Worm (Caenorhabditis elegans) whole organism, midembryonic: ENCODE measurements around the gene T22G5.1.

ENCODE experiments used
- T22C8.4 ChIP-seq: fragments of 200-800 bp; sonication (Bioruptor generic); IDR thresholded peaks from 2 replicates; pipeline ENCODE4 v1.3.6; 2022; ENCODE audit warnings: missing genetic modification characterization, missing compliant biosample characterization
- cog-1 ChIP-seq: sonication (generic microtip); optimal IDR thresholded peaks from 2 replicates; lab custom pipeline; 2016; ENCODE audit warnings: missing genetic modification characterization, missing compliant biosample characterization
- flt-1 ChIP-seq: fragments of 200-800 bp; sonication (Bioruptor generic); IDR thresholded peaks from 2 replicates; pipeline ENCODE4 v1.3.6; 2022; ENCODE audit warnings: missing genetic modification characterization, missing compliant biosample characterization
- klf-2 ChIP-seq: fragments of 200-800 bp; sonication (Bioruptor generic); conservative IDR thresholded peaks from 2 replicates; pipeline ENCODE4 v1.3.6; 2022; ENCODE audit warnings: missing genetic modification reagents, missing genetic modification characterization, missing compliant biosample characterization
- med-1 ChIP-seq: sonication (generic microtip); optimal IDR thresholded peaks from 2 replicates; lab custom pipeline; 2017; ENCODE audit warnings: missing genetic modification characterization, mild to moderate bottlenecking, missing compliant biosample characterization, antibody characterized with exemption, missing genetic modification reagents; ENCODE audit not compliant: insufficient read depth
- ref-1 ChIP-seq: fragments of 200-800 bp; sonication (Bioruptor generic); conservative IDR thresholded peaks from 2 replicates; pipeline ENCODE4 v1.3.6; 2022; ENCODE audit warnings: missing genetic modification reagents, missing genetic modification characterization, missing compliant biosample characterization
- tab-1 ChIP-seq: fragments of 200-800 bp; sonication (Bioruptor generic); IDR thresholded peaks from 2 replicates; pipeline ENCODE4 v1.3.6; 2022; ENCODE audit warnings: missing genetic modification characterization, missing compliant biosample characterization
- ztf-23 ChIP-seq: fragments of 200-800 bp; sonication (Bioruptor generic); IDR thresholded peaks from 2 replicates; pipeline ENCODE4 v1.3.6; 2022; ENCODE audit warnings: missing genetic modification reagents, missing genetic modification characterization, missing compliant biosample characterization
- ztf-29 ChIP-seq: fragments of 200-800 bp; sonication (Bioruptor generic); IDR thresholded peaks from 2 replicates; pipeline ENCODE4 v1.3.6; 2022; ENCODE audit warnings: missing genetic modification reagents, missing genetic modification characterization, missing compliant biosample characterization

The T22G5.1 gene

DNA sequence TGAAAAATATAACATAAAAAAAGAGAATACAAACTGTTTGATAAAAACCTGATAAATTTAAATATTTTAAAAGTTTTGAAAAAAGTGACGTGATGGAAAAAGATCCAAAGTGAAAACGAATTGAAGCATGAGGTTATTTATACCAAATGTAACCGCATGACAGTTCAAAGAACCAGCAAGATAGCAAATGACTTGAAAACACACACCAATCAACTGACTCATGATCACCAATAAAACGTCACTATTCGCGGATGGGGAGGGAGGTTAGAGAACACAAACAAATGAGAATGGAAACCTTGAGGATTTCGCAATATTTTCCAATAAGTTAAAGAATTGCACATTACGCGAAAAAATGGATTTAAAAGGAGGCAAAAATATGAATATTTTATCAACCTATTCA is 32.8 kb downstream of the T22G5.1 start, which contains the start of gene C06B3.7:
C06B3.7 (plus strand) TSS at position 287 of the 400 bp plus-strand sequence.
- TF ChIP-seq klf-2 (GFP tag; lab: Robert Waterston, UW): no peak

DNA sequence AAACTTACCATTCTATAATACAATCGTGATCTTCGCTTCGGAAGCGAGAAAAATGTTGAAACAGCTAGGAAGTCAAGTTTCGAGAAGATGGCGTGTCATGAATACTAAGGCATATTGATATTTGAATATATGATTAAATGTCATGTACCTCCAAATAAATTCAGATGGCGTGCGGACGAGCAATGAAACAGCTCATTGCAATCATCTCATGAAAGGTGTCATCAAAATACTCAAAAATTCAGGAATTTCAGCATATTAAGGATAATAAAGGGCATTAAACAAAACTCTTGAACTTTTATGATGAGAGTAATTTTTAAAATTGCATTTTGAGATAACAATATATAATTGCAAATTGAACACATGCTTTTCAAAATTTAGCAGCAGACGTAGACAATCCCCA is 38.8 kb downstream of the T22G5.1 start, which contains the start of gene gcy-32:
gcy-32 (minus strand) TSS at position 101 of the 400 bp plus-strand sequence.
- TF ChIP-seq cog-1 (tag; lab: Kevin White, UChicago) (no peak), ztf-29 (GFP tag; lab: Robert Waterston, UW) (no peak), ref-1 (GFP tag; lab: Robert Waterston, UW) (no peak), T22C8.4 (GFP tag; lab: Robert Waterston, UW) (no peak), tab-1 (no peak), klf-2 (GFP tag; lab: Robert Waterston, UW) (no peak), ztf-23 (GFP tag; lab: Robert Waterston, UW) (no peak), flt-1 (GFP tag; lab: Robert Waterston, UW) (no peak)

- TF ChIP-seq ztf-23 (GFP tag; lab: Robert Waterston, UW): no peak
- no peak for TF ChIP-seq ref-1 (GFP tag; lab: Robert Waterston, UW)
- no peak for TF ChIP-seq T22C8.4 (GFP tag; lab: Robert Waterston, UW)
- no peak for TF ChIP-seq ztf-29 (GFP tag; lab: Robert Waterston, UW)
- no peak for TF ChIP-seq flt-1 (GFP tag; lab: Robert Waterston, UW)
- no peak for TF ChIP-seq klf-2 (GFP tag; lab: Robert Waterston, UW)
- no peak for TF ChIP-seq cog-1 (tag; lab: Kevin White, UChicago)
- no peak for TF ChIP-seq med-1
- TF ChIP-seq tab-1: no peak
Measured at ce11 chrV:13916196-13916595, 39.6 kb downstream of the T22G5.1 start, which contains the start of gene str-252. Gene str-252 (plus strand): TSS chrV:13916496.

DNA sequence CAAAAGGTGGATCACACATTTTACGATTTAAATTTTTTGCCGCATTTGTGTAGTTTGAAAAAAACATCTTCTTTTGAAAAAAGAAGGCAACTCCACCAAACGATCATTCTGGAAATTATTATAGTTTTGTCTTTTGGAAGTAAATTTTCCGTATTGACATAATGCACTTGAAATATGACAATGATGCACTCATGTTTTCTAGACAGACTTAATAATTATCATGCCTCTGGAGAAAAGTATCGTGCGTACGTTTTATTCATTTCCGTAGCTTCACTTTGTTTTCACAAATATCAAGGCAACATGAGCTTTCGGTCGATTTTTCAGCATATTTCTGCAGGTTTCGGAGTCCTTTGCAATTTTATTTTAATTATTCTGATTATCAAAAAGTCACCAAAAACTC is 41.7 kb downstream of the T22G5.1 start, which contains the start of gene str-250:
str-250 (plus strand) TSS at position 301 of the 400 bp plus-strand sequence.
- no peak for TF ChIP-seq flt-1 (GFP tag; lab: Robert Waterston, UW)
- TF ChIP-seq klf-2 (GFP tag; lab: Robert Waterston, UW): no peak
- TF ChIP-seq T22C8.4 (GFP tag; lab: Robert Waterston, UW): no peak
- no peak for TF ChIP-seq ztf-23 (GFP tag; lab: Robert Waterston, UW)
- no peak for TF ChIP-seq ref-1 (GFP tag; lab: Robert Waterston, UW)
- no peak for TF ChIP-seq med-1
- no peak for TF ChIP-seq cog-1 (tag; lab: Kevin White, UChicago)
- no peak for TF ChIP-seq ztf-29 (GFP tag; lab: Robert Waterston, UW)
- TF ChIP-seq tab-1: no peak

- TF ChIP-seq cog-1 (tag; lab: Kevin White, UChicago) (no peak), tab-1 (no peak), klf-2 (GFP tag; lab: Robert Waterston, UW) (no peak), T22C8.4 (GFP tag; lab: Robert Waterston, UW) (no peak), ztf-29 (GFP tag; lab: Robert Waterston, UW) (no peak), ref-1 (GFP tag; lab: Robert Waterston, UW) (no peak), med-1 (no peak), ztf-23 (GFP tag; lab: Robert Waterston, UW) (no peak), flt-1 (GFP tag; lab: Robert Waterston, UW) (no peak)
Measured at ce11 chrV:13920730-13921129, 44.1 kb downstream of the T22G5.1 start, which contains the start of gene srx-42. Gene srx-42 (plus strand): TSS chrV:13921030.

- TF ChIP-seq ztf-23 (GFP tag; lab: Robert Waterston, UW) (no peak), tab-1 (no peak), flt-1 (GFP tag; lab: Robert Waterston, UW) (no peak), cog-1 (tag; lab: Kevin White, UChicago) (no peak), ztf-29 (GFP tag; lab: Robert Waterston, UW) (no peak), T22C8.4 (GFP tag; lab: Robert Waterston, UW) (no peak), klf-2 (GFP tag; lab: Robert Waterston, UW) (no peak), ref-1 (GFP tag; lab: Robert Waterston, UW) (no peak), med-1 (no peak)
Measured at ce11 chrV:13923851-13924250, 47.2 kb downstream of the T22G5.1 start, which contains the start of gene srxa-11. Gene srxa-11 (plus strand): TSS chrV:13924151.

DNA sequence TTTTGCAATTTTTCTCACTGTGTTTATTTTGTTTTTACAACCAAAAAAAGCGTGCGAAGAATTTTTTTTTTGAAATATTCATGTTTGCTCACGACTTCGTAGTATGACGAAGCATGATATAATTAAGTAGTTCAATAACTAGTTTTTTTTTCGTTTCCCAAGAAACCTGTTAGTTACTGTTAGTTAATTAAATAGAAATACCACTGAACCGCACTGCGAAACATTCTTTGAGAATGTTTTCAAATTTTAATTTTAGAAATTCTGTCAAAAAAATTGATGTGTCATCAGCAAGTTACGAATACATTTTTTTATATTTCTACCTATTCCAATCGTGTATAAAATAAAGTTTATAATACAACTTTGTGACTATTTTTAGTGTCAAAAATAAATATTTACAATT is 49.8 kb downstream of the T22G5.1 start, which contains the start of gene srxa-12:
srxa-12 (plus strand) TSS at position 301 of the 400 bp plus-strand sequence.
- no peak for TF ChIP-seq tab-1
- TF ChIP-seq ref-1 (GFP tag; lab: Robert Waterston, UW): no peak
- TF ChIP-seq ztf-29 (GFP tag; lab: Robert Waterston, UW): no peak
- no peak for TF ChIP-seq T22C8.4 (GFP tag; lab: Robert Waterston, UW)
- TF ChIP-seq klf-2 (GFP tag; lab: Robert Waterston, UW): no peak
- TF ChIP-seq cog-1 (tag; lab: Kevin White, UChicago): no peak
- no peak for TF ChIP-seq ztf-23 (GFP tag; lab: Robert Waterston, UW)
- no peak for TF ChIP-seq med-1
- no peak for TF ChIP-seq flt-1 (GFP tag; lab: Robert Waterston, UW)
